Worm (Caenorhabditis elegans): ENCODE results near the gene nhr-290.
A peak's percentile ranks its signal among the peaks of the same experiment; 100 is the strongest.

nhr-290 gene

ce11 chrV:2600543-2600942, 26.6 kb downstream of the nhr-290 start:
- TF ChIP-seq him-1 (tag; optimal IDR thresholded peaks at IDR 0.05): peak; percentile 39
- no peak for TF ChIP-seq dao-5 (tag; optimal IDR thresholded peaks at IDR 0.05)
- TF ChIP-seq W03F9.2 (tag; optimal IDR thresholded peaks at IDR 0.05): peak; percentile 64

- TF ChIP-seq dao-5 (tag; optimal IDR thresholded peaks at IDR 0.05) (no peak), W03F9.2 (tag; optimal IDR thresholded peaks at IDR 0.05) (no peak), him-1 (tag; optimal IDR thresholded peaks at IDR 0.05) (no peak)
Measured at ce11 chrV:2601817-2602216, 27.8 kb downstream of the nhr-290 start.

ce11 chrV:2603056-2603455, 29.1 kb downstream of the nhr-290 start, which contains the start of gene F53E10.6:
Gene F53E10.6 (minus strand): TSS chrV:2603063.
- TF ChIP-seq dao-5 (tag; optimal IDR thresholded peaks at IDR 0.05) (no peak), him-1 (tag; optimal IDR thresholded peaks at IDR 0.05) (no peak), W03F9.2 (tag; optimal IDR thresholded peaks at IDR 0.05) (no peak)

ce11 chrV:2608352-2608751, 34.4 kb downstream of the nhr-290 start, which contains the start of gene acr-17:
Gene acr-17 (plus strand): TSS chrV:2608652.
- TF ChIP-seq him-1 (tag; optimal IDR thresholded peaks at IDR 0.05) (no peak), dao-5 (tag; optimal IDR thresholded peaks at IDR 0.05) (no peak), W03F9.2 (tag; optimal IDR thresholded peaks at IDR 0.05) (no peak)

- TF ChIP-seq W03F9.2 (tag; optimal IDR thresholded peaks at IDR 0.05): peak; percentile 20
- no peak for TF ChIP-seq him-1 (tag; optimal IDR thresholded peaks at IDR 0.05)
- no peak for TF ChIP-seq dao-5 (tag; optimal IDR thresholded peaks at IDR 0.05)
Measured at ce11 chrV:2614986-2615687, 41.2 kb downstream of the nhr-290 start, which contains the start of gene F53E10.1. Gene F53E10.1 (plus strand): TSS chrV:2615310.

ce11 chrV:2617499-2617898, 43.5 kb downstream of the nhr-290 start:
- no peak for TF ChIP-seq him-1 (tag; optimal IDR thresholded peaks at IDR 0.05)
- no peak for TF ChIP-seq dao-5 (tag; optimal IDR thresholded peaks at IDR 0.05)
- no peak for TF ChIP-seq W03F9.2 (tag; optimal IDR thresholded peaks at IDR 0.05)

ce11 chrV:2621879-2622278, 47.9 kb downstream of the nhr-290 start, which contains the start of gene srh-271:
Gene srh-271 (minus strand): TSS chrV:2621979.
- TF ChIP-seq W03F9.2 (tag; optimal IDR thresholded peaks at IDR 0.05) (no peak), him-1 (tag; optimal IDR thresholded peaks at IDR 0.05) (no peak)

ce11 chrV:2623765-2624164, 49.8 kb downstream of the nhr-290 start:
- TF ChIP-seq W03F9.2 (tag; optimal IDR thresholded peaks at IDR 0.05) (no peak), him-1 (tag; optimal IDR thresholded peaks at IDR 0.05) (no peak), dao-5 (tag; optimal IDR thresholded peaks at IDR 0.05) (no peak)

Data from whole organism, L4/young adult.